Fruit fly (Drosophila melanogaster) whole organism, embryonic: ENCODE data around the gene udt.
A peak's percentile ranks its signal among the peaks of the same experiment; 100 is the strongest.

Experiments used
- B-H1 ChIP-seq: fragments of 200-800 bp; sonication (Bioruptor generic); IDR thresholded peaks from 3 replicates; pipeline ENCODE4 v1.3.6; 2022; ENCODE audit warnings: missing biosample characterization, missing genetic modification characterization
- Bteb2 ChIP-seq: fragments of 200-800 bp; sonication (Bioruptor generic); optimal IDR thresholded peaks from 2 replicates; lab custom pipeline; 2016; ENCODE audit warnings: missing biosample characterization, missing genetic modification characterization
- CG10979 ChIP-seq: fragments of 200-800 bp; sonication (Bioruptor generic); optimal IDR thresholded peaks from 2 replicates; lab custom pipeline; 2018; ENCODE audit warnings: missing biosample characterization, mild to moderate bottlenecking, missing genetic modification characterization, moderate library complexity
- CG11723 ChIP-seq: fragments of 200-800 bp; sonication (Bioruptor generic); optimal IDR thresholded peaks from 2 replicates; lab custom pipeline; 2017; ENCODE audit warnings: missing biosample characterization, mild to moderate bottlenecking, missing genetic modification characterization
- CG12071 ChIP-seq: fragments of 200-800 bp; sonication (Bioruptor generic); optimal IDR thresholded peaks from 3 replicates; lab custom pipeline; 2018; ENCODE audit warnings: missing biosample characterization, mild to moderate bottlenecking, missing genetic modification characterization
- CG15269 ChIP-seq: fragments of 200-800 bp; sonication (Bioruptor generic); optimal IDR thresholded peaks from 2 replicates; lab custom pipeline; 2018; ENCODE audit warnings: missing biosample characterization, mild to moderate bottlenecking, missing genetic modification characterization, moderate library complexity
- CG1603 ChIP-seq: fragments of 200-800 bp; sonication (Bioruptor generic); optimal IDR thresholded peaks from 2 replicates; lab custom pipeline; 2019; ENCODE audit warnings: missing biosample characterization, mild to moderate bottlenecking, missing genetic modification characterization, moderate library complexity
- CG17359 ChIP-seq: fragments of 200-800 bp; sonication (Bioruptor generic); optimal IDR thresholded peaks from 3 replicates; lab custom pipeline; 2018; ENCODE audit warnings: missing biosample characterization, mild to moderate bottlenecking, missing genetic modification characterization, moderate library complexity
- CG2120 ChIP-seq: fragments of 200-800 bp; sonication (Bioruptor generic); optimal IDR thresholded peaks from 3 replicates; lab custom pipeline; 2016; ENCODE audit warnings: missing biosample characterization, missing genetic modification characterization
- CG31388 ChIP-seq: fragments of 200-800 bp; sonication (Bioruptor generic); optimal IDR thresholded peaks from 2 replicates; lab custom pipeline; 2016; ENCODE audit warnings: missing biosample characterization, missing genetic modification characterization
- CG32767 ChIP-seq: fragments of 200-800 bp; sonication (Bioruptor generic); IDR thresholded peaks from 2 replicates; pipeline ENCODE4 v1.3.6; 2022; ENCODE audit warnings: missing biosample characterization, missing genetic modification characterization
- CG34376 ChIP-seq: fragments of 200-800 bp; sonication (Bioruptor generic); optimal IDR thresholded peaks from 2 replicates; lab custom pipeline; 2018; ENCODE audit warnings: missing biosample characterization, mild to moderate bottlenecking, missing genetic modification characterization
- CG4328 ChIP-seq: fragments of 200-800 bp; sonication (Bioruptor generic); optimal IDR thresholded peaks from 3 replicates; lab custom pipeline; 2017; ENCODE audit warnings: missing biosample characterization, missing genetic modification reagents, missing genetic modification characterization
- CG6175 ChIP-seq: fragments of 200-800 bp; sonication (Bioruptor generic); IDR thresholded peaks from 3 replicates; pipeline ENCODE4 v1.3.6; 2022; ENCODE audit warnings: missing biosample characterization, missing genetic modification characterization
- CG8359 ChIP-seq: fragments of 200-800 bp; sonication (Bioruptor generic); optimal IDR thresholded peaks from 2 replicates; lab custom pipeline; 2017; ENCODE audit warnings: missing biosample characterization, mild to moderate bottlenecking, missing genetic modification characterization, borderline replicate concordance
- CG8765 ChIP-seq: fragments of 200-800 bp; sonication (Bioruptor generic); IDR thresholded peaks from 2 replicates; pipeline ENCODE4 v1.3.6; 2022; ENCODE audit warnings: missing biosample characterization, missing genetic modification characterization
- CG8924 ChIP-seq: fragments of 200-800 bp; optimal IDR thresholded peaks from 3 replicates; lab custom pipeline; 2019; ENCODE audit warnings: missing biosample characterization, mild to moderate bottlenecking, missing genetic modification characterization, moderate library complexity
- CG9876 ChIP-seq: fragments of 200-800 bp; sonication (Bioruptor generic); optimal IDR thresholded peaks from 2 replicates; lab custom pipeline; 2016; ENCODE audit warnings: missing biosample characterization, missing genetic modification characterization
- Ets65A ChIP-seq: fragments of 200-800 bp; sonication (Bioruptor generic); peaks from one replicate; lab custom pipeline; 2016; ENCODE audit warnings: missing biosample characterization, missing genetic modification characterization
- Ets97D ChIP-seq: fragments of 200-800 bp; sonication (Bioruptor generic); optimal IDR thresholded peaks from 3 replicates; lab custom pipeline; 2016; ENCODE audit warnings: missing biosample characterization, missing genetic modification characterization
- Hmr ChIP-seq: fragments of 200-800 bp; sonication (Bioruptor generic); optimal IDR thresholded peaks from 3 replicates; lab custom pipeline; 2017; ENCODE audit warnings: mild to moderate bottlenecking, missing biosample characterization, missing genetic modification reagents, missing genetic modification characterization
- Hr39 ChIP-seq: fragments of >200 bp; optimal IDR thresholded peaks from 2 replicates; lab custom pipeline; 2017
- Hsf ChIP-seq: fragments of 200-800 bp; sonication (Bioruptor generic); optimal IDR thresholded peaks from 3 replicates; lab custom pipeline; 2016; ENCODE audit warnings: missing biosample characterization, missing genetic modification characterization
- NC2α ChIP-seq: fragments of 200-800 bp; sonication (Bioruptor generic); optimal IDR thresholded peaks from 2 replicates; lab custom pipeline; 2016; ENCODE audit warnings: missing biosample characterization, missing genetic modification characterization
- Nf-YB ChIP-seq: fragments of 200-800 bp; sonication (Bioruptor generic); optimal IDR thresholded peaks from 3 replicates; lab custom pipeline; 2019; ENCODE audit warnings: missing biosample characterization, mild to moderate bottlenecking, missing genetic modification characterization, moderate library complexity
- Nf-YC ChIP-seq: fragments of 200-800 bp; optimal IDR thresholded peaks from 3 replicates; lab custom pipeline; 2019; ENCODE audit warnings: missing biosample characterization, mild to moderate bottlenecking, missing genetic modification characterization, moderate library complexity
- Opbp ChIP-seq: fragments of 200-800 bp; sonication (Bioruptor generic); IDR thresholded peaks from 3 replicates; pipeline ENCODE4 v1.3.6; 2022; ENCODE audit warnings: missing biosample characterization, missing genetic modification characterization; ENCODE audit not compliant: partially characterized antibody
- Poxn ChIP-seq: fragments of 200-800 bp; sonication (Bioruptor generic); IDR thresholded peaks from 2 replicates; pipeline ENCODE4 v1.3.6; 2022; ENCODE audit warnings: missing biosample characterization, missing genetic modification characterization
- abd-A ChIP-seq: fragments of 200-800 bp; sonication (Bioruptor generic); optimal IDR thresholded peaks from 3 replicates; lab custom pipeline; 2019; ENCODE audit warnings: missing biosample characterization, mild to moderate bottlenecking, missing genetic modification characterization, moderate library complexity
- bab2 ChIP-seq: fragments of 200-800 bp; sonication (Bioruptor generic); optimal IDR thresholded peaks from 2 replicates; lab custom pipeline; 2016; ENCODE audit warnings: missing biosample characterization, missing genetic modification characterization
- bigmax ChIP-seq: fragments of 200-800 bp; sonication (Bioruptor generic); optimal IDR thresholded peaks from 2 replicates; lab custom pipeline; 2018; ENCODE audit warnings: missing biosample characterization, mild to moderate bottlenecking, missing genetic modification characterization
- chinmo ChIP-seq: fragments of 200-800 bp; sonication (Bioruptor generic); IDR thresholded peaks from 4 replicates; pipeline ENCODE4 v1.3.6; 2022; ENCODE audit warnings: missing biosample characterization, missing genetic modification characterization; ENCODE audit not compliant: partially characterized antibody
- eve ChIP-seq, 2 experiments: fragments of >200 bp; optimal IDR thresholded peaks; 2 replicates each; lab custom pipeline; 2017; ENCODE audit warnings: missing biosample characterization in 2 of 2, missing genetic modification characterization in 2 of 2
- exex ChIP-seq: fragments of 200-800 bp; sonication (Bioruptor generic); optimal IDR thresholded peaks from 4 replicates; lab custom pipeline; 2018; ENCODE audit warnings: missing biosample characterization, mild to moderate bottlenecking, missing genetic modification characterization, moderate library complexity
- h ChIP-seq: fragments of >200 bp; optimal IDR thresholded peaks from 2 replicates; lab custom pipeline; 2017
- hbn ChIP-seq: fragments of 200-800 bp; sonication (Bioruptor generic); IDR thresholded peaks from 2 replicates; pipeline ENCODE4 v1.3.6; 2022; ENCODE audit warnings: missing biosample characterization, missing genetic modification characterization; ENCODE audit not compliant: partially characterized antibody
- lab ChIP-seq: fragments of 200-800 bp; sonication (Bioruptor generic); optimal IDR thresholded peaks from 3 replicates; lab custom pipeline; 2017; ENCODE audit warnings: missing biosample characterization, missing genetic modification characterization, mild to moderate bottlenecking, moderate library complexity, missing genetic modification reagents
- lov ChIP-seq, 2 experiments: fragments of 200-800 bp in 1 of 2; fragments of >200 bp in 1 of 2; sonication (Bioruptor generic) in 1 of 2; IDR thresholded peaks in 1 of 2; optimal IDR thresholded peaks in 1 of 2; 2 replicates in 1 of 2; 3 replicates in 1 of 2; pipeline versions ENCODE4 v1.3.6 to Lab custom; 2017 to 2022; ENCODE audit warnings: missing biosample characterization in 1 of 2, missing genetic modification characterization in 1 of 2
- mirr ChIP-seq: fragments of 200-800 bp; sonication (Bioruptor generic); optimal IDR thresholded peaks from 3 replicates; lab custom pipeline; 2018; ENCODE audit warnings: missing biosample characterization, mild to moderate bottlenecking, missing genetic modification characterization
- ro ChIP-seq: fragments of 200-800 bp; sonication (Bioruptor generic); IDR thresholded peaks from 2 replicates; pipeline ENCODE4 v1.3.6; 2022; ENCODE audit warnings: missing biosample characterization, missing genetic modification characterization
- salm ChIP-seq: fragments of 200-800 bp; sonication (Bioruptor generic); optimal IDR thresholded peaks from 2 replicates; lab custom pipeline; 2018; ENCODE audit warnings: missing biosample characterization, mild to moderate bottlenecking, missing genetic modification characterization
- sd ChIP-seq: fragments of 200-800 bp; sonication (Bioruptor generic); optimal IDR thresholded peaks from 3 replicates; lab custom pipeline; 2018; ENCODE audit warnings: missing biosample characterization, mild to moderate bottlenecking, missing genetic modification characterization, moderate library complexity
- slbo ChIP-seq: fragments of 200-800 bp; sonication (Bioruptor generic); IDR thresholded peaks from 2 replicates; pipeline ENCODE4 v1.3.6; 2022; ENCODE audit warnings: missing biosample characterization, missing genetic modification characterization
- slou ChIP-seq: fragments of 200-800 bp; sonication (Bioruptor generic); optimal IDR thresholded peaks from 3 replicates; lab custom pipeline; 2016; ENCODE audit warnings: missing biosample characterization, missing genetic modification characterization
- sob ChIP-seq: fragments of 200-800 bp; sonication (Bioruptor generic); IDR thresholded peaks from 2 replicates; pipeline ENCODE4 v1.3.6; 2022; ENCODE audit warnings: missing biosample characterization, missing genetic modification characterization
- sug ChIP-seq: fragments of 200-800 bp; optimal IDR thresholded peaks from 2 replicates; lab custom pipeline; 2019; ENCODE audit warnings: missing biosample characterization, mild to moderate bottlenecking, missing genetic modification characterization, moderate library complexity
- z ChIP-seq: fragments of 200-800 bp; sonication (Bioruptor generic); IDR thresholded peaks from 3 replicates; pipeline ENCODE4 v1.3.6; 2022; ENCODE audit warnings: missing biosample characterization, missing genetic modification characterization

Gene udt

DNA sequence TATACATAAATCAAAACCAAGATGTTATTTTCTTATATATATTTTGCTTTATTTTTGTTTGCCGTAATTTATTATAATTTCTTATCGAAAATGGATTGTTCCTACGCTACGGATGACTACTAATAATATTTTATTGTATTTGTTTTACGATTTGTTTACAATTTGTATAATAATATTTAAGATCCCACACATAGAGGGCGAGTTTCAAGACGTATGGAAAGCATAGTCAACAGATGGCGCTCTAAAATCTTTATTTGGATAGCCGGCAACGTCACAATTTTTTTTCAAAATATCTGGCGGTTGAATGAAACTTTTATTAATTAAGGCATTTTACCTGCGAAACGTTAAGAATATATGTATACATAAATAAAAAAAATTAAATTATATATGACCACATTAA lies 41.1 kb downstream of the udt start (continued):
- no peak for TF ChIP-seq hbn (GFP tag; lab: Robert Waterston, UW)

dm6 chr3R:23721525-23721924 lies 41.5 kb downstream of the udt start, which contains the start of gene CG10232:
Gene CG10232, minus strand, starts transcription at chr3R:23721625.
- TF ChIP-seq CG8924 (tag; lab: Kevin White, UChicago): no peak
- TF ChIP-seq CG10979 (tag; lab: Kevin White, UChicago): no peak
- no peak for TF ChIP-seq h
- TF ChIP-seq Hsf (GFP tag; lab: Kevin White, UChicago): no peak
- TF ChIP-seq CG8765: no peak
- TF ChIP-seq lov (optimal IDR thresholded peaks at IDR 0.05; lab: Kevin White, UChicago): no peak
- TF ChIP-seq lov (GFP tag; IDR thresholded peaks at IDR 0.05; lab: Robert Waterston, UW): no peak
- TF ChIP-seq CG12071 (GFP tag; lab: Kevin White, UChicago): no peak
- no peak for TF ChIP-seq CG11723 (GFP tag; lab: Kevin White, UChicago)
- TF ChIP-seq Hr39 (lab: Kevin White, UChicago): no peak

- TF ChIP-seq bab2 (GFP tag; lab: Kevin White, UChicago) (no peak), Ets65A (GFP tag; lab: Kevin White, UChicago) (peak; percentile 92), CG6175 (GFP tag; lab: Robert Waterston, UW) (no peak), Hmr (GFP tag; lab: Kevin White, UChicago) (no peak), NC2α (GFP tag; lab: Kevin White, UChicago) (no peak), sob (GFP tag; lab: Robert Waterston, UW) (no peak), Bteb2 (GFP tag; lab: Kevin White, UChicago) (no peak), CG4328 (GFP tag; lab: Kevin White, UChicago) (peak; percentile 50), abd-A (tag; lab: Kevin White, UChicago) (peak; percentile 1), eve (GFP tag; optimal IDR thresholded peaks at IDR 0.05; lab: Kevin White, UChicago) (no peak), Opbp (GFP tag; lab: Robert Waterston, UW) (no peak), CG17359 (tag; lab: Kevin White, UChicago) (no peak), Nf-YC (tag; lab: Kevin White, UChicago) (peak; percentile 59), Nf-YB (peak; percentile 80), z (peak; percentile 92), sd (peak; percentile 65), Poxn (GFP tag; lab: Robert Waterston, UW) (no peak), B-H1 (no peak), slbo (GFP tag; lab: Robert Waterston, UW) (no peak), slou (GFP tag; lab: Kevin White, UChicago) (no peak), chinmo (GFP tag; lab: Robert Waterston, UW) (0 out of 4 replicates have a peak, but pooled peaks have one; percentile 15), CG9876 (GFP tag; lab: Kevin White, UChicago) (no peak)
These were observed 44.6 kb downstream of the udt start, which contains the start of gene nau for dm6 chr3R:23718297-23718941. Gene nau, minus strand, starts transcription at chr3R:23718357.

DNA sequence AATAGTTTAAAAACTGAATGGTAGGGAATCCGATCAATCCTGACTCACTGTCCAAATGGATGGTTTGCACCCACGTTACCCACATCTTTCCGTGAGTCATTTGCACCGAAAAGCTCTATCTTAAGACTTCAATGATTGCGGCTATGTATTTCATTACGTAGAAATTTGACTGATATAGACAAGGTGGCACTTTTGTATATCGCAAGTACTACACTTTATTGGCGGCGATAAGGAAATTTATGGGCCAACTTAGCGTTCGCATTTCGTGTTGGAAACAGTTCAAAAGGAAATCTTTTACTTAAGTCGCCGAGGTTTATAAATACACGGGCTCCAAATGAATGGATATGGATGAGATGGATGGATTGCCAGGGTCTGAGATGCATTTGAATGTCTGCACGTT lies 48.2 kb downstream of the udt start:
- TF ChIP-seq bigmax (GFP tag; lab: Kevin White, UChicago): no peak
- no peak for TF ChIP-seq Ets97D
- peak; percentile 50 for TF ChIP-seq CG34376 (GFP tag; lab: Kevin White, UChicago)
- TF ChIP-seq sug: peak; percentile 45
- peak; percentile 28 for TF ChIP-seq lab (GFP tag; lab: Kevin White, UChicago)
- TF ChIP-seq mirr (GFP tag; lab: Kevin White, UChicago): peak; percentile 46
- no peak for TF ChIP-seq CG32767 (GFP tag; lab: Robert Waterston, UW)
- TF ChIP-seq CG8359 (GFP tag; lab: Kevin White, UChicago): no peak
- peak; percentile 37 for TF ChIP-seq sd
- peak; percentile 77 for TF ChIP-seq exex (tag; lab: Kevin White, UChicago)
- TF ChIP-seq CG2120 (GFP tag; lab: Kevin White, UChicago): no peak
- TF ChIP-seq CG15269 (tag; lab: Kevin White, UChicago): no peak
- no peak for TF ChIP-seq ro (GFP tag; lab: Robert Waterston, UW)
- TF ChIP-seq salm (tag; lab: Kevin White, UChicago): no peak
- no peak for TF ChIP-seq CG31388
- no peak for TF ChIP-seq CG1603 (tag; lab: Kevin White, UChicago)
